Fruit fly (Drosophila melanogaster): ENCODE measurements around the gene CG16854.

DNA sequence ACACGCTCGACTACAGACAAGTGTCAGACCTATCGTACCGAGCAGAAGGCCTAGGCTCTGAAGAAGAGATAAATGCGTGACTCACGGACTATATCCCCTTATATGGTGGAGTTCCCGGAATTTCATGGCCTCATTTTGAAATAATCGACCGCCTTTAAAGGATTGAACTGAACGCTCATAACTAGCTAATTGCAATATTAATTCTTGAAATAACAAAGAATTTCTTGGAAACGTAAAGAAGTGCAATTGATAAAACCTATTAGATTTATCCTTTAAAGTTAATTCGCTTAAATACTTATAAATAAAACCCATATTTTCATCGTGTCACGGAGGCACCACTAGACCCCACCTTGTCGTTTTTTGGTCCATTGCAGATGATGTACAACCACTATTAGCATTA, 45.4 kb upstream of the CG16854 start:
- no peak for TF ChIP-seq EcR (GFP tag; optimal IDR thresholded peaks at IDR 0.05)
- no peak for TF ChIP-seq usp (GFP tag; optimal IDR thresholded peaks at IDR 0.05)
- no peak for TF ChIP-seq psq (optimal IDR thresholded peaks at IDR 0.05)
- no peak for TF ChIP-seq Dll (optimal IDR thresholded peaks at IDR 0.05)

Measured in whole organism.